ENCODE assay signal across 5 worm cellular contexts in genomic region chrIV:12698880-12699279, ce11.
TF ChIP-seq lines count a peak whose summit lies in the region.

No protein-coding gene starts in this region.

TF ChIP-seq in whole organism, L1 larva, 84 proteins besides CTCF, POLR2A, EP300 and RAD21:
- TF ChIP-seq nhr-71 (tag; optimal IDR thresholded peaks at IDR 0.05; lab: Kevin White, UChicago) (peak; percentile 2), lin-14 (GFP tag; optimal IDR thresholded peaks at IDR 0.05; lab: Kevin White, UChicago) (no peak), zag-1 (tag; optimal IDR thresholded peaks at IDR 0.05; lab: Kevin White, UChicago) (no peak), ces-1 (GFP tag; optimal IDR thresholded peaks at IDR 0.05; lab: Kevin White, UChicago) (no peak), elt-2 (tag; optimal IDR thresholded peaks at IDR 0.05; lab: Kevin White, UChicago) (peak; percentile 67), ceh-8 (GFP tag; optimal IDR thresholded peaks at IDR 0.05; lab: Kevin White, UChicago) (no peak), mef-2 (tag; optimal IDR thresholded peaks at IDR 0.05; lab: Kevin White, UChicago) (no peak)

TF ChIP-seq in whole organism, L2 larva, 48 proteins besides CTCF, POLR2A, EP300 and RAD21:
- TF ChIP-seq lsy-2 (tag; optimal IDR thresholded peaks at IDR 0.05; lab: Kevin White, UChicago) (no peak), fos-1 (tag; optimal IDR thresholded peaks at IDR 0.05; lab: Kevin White, UChicago) (peak; percentile 79), lin-11 (tag; optimal IDR thresholded peaks at IDR 0.05; lab: Kevin White, UChicago) (no peak), F13H6.1 (tag; optimal IDR thresholded peaks at IDR 0.05; lab: Kevin White, UChicago) (peak; percentile 23), blmp-1 (tag; optimal IDR thresholded peaks at IDR 0.05; lab: Kevin White, UChicago; ENCODE audit: insufficient read depth) (no peak), gmeb-1 (tag; optimal IDR thresholded peaks at IDR 0.05; lab: Kevin White, UChicago) (peak; percentile 24), alr-1 (tag; optimal IDR thresholded peaks at IDR 0.05; lab: Kevin White, UChicago) (no peak)
TF ChIP-seq in whole organism, L2 larva: peak in this region for 3.

TF ChIP-seq in whole organism, L3 larva, 47 proteins besides CTCF, POLR2A, EP300 and RAD21:
- TF ChIP-seq hmg-11 (tag; optimal IDR thresholded peaks at IDR 0.05; lab: Kevin White, UChicago), result no peak
- peak; percentile 75 for TF ChIP-seq pqm-1 (tag; optimal IDR thresholded peaks at IDR 0.05; lab: Kevin White, UChicago)
- no peak for TF ChIP-seq nhr-23 (tag; optimal IDR thresholded peaks at IDR 0.05; lab: Kevin White, UChicago)
- TF ChIP-seq unc-62 (GFP tag; optimal IDR thresholded peaks at IDR 0.05; lab: Kevin White, UChicago), result no peak
- TF ChIP-seq nfya-1 (tag; optimal IDR thresholded peaks at IDR 0.05; lab: Kevin White, UChicago; ENCODE audit: insufficient read depth), result no peak
- TF ChIP-seq elt-2 (tag; optimal IDR thresholded peaks at IDR 0.05; lab: Kevin White, UChicago), result peak; percentile 90
- TF ChIP-seq ztf-4 (tag; optimal IDR thresholded peaks at IDR 0.05; lab: Kevin White, UChicago), result no peak
- TF ChIP-seq sea-2 (GFP tag; optimal IDR thresholded peaks at IDR 0.05; lab: Kevin White, UChicago), result no peak
- TF ChIP-seq ztf-11 (tag; optimal IDR thresholded peaks at IDR 0.05; lab: Kevin White, UChicago), result no peak
- no peak for TF ChIP-seq aly-2 (tag; optimal IDR thresholded peaks at IDR 0.05; lab: Kevin White, UChicago)
- no peak for TF ChIP-seq skn-1 (tag; optimal IDR thresholded peaks at IDR 0.05; lab: Kevin White, UChicago)
- no peak for TF ChIP-seq mdl-1 (tag; optimal IDR thresholded peaks at IDR 0.05; lab: Kevin White, UChicago)
- TF ChIP-seq nhr-43 (tag; optimal IDR thresholded peaks at IDR 0.05; lab: Kevin White, UChicago; ENCODE audit: poor library complexity, severe bottlenecking), result no peak
- TF ChIP-seq egl-5 (tag; optimal IDR thresholded peaks at IDR 0.05; lab: Kevin White, UChicago), result no peak
- no peak for TF ChIP-seq nhr-11 (tag; optimal IDR thresholded peaks at IDR 0.05; lab: Kevin White, UChicago)
- TF ChIP-seq R02D3.7 (tag; optimal IDR thresholded peaks at IDR 0.05; lab: Kevin White, UChicago), result no peak
- TF ChIP-seq lin-39 (tag; optimal IDR thresholded peaks at IDR 0.05; lab: Kevin White, UChicago), result no peak
- TF ChIP-seq jun-1 (tag; optimal IDR thresholded peaks at IDR 0.05; lab: Kevin White, UChicago), result peak; percentile 18
TF ChIP-seq in whole organism, L3 larva: peak in this region for 3.

TF ChIP-seq in whole organism, L4 larva, 104 proteins besides CTCF, POLR2A, EP300 and RAD21 (continues in another document):
- TF ChIP-seq spr-3 (GFP tag; optimal IDR thresholded peaks at IDR 0.05; lab: Kevin White, UChicago) (no peak), ZK337.2 (GFP tag; IDR thresholded peaks at IDR 0.05; lab: Robert Waterston, UW) (no peak), duxl-1 (tag; optimal IDR thresholded peaks at IDR 0.05; lab: Kevin White, UChicago; ENCODE audit: poor library complexity) (no peak), nhr-28 (tag; optimal IDR thresholded peaks at IDR 0.05; lab: Kevin White, UChicago) (peak; percentile 38), zip-11 (GFP tag; IDR thresholded peaks at IDR 0.05; lab: Robert Waterston, UW) (no peak), F26F4.8 (GFP tag; conservative IDR thresholded peaks at IDR 0.05; lab: Robert Waterston, UW) (no peak), fos-1 (tag; optimal IDR thresholded peaks at IDR 0.05; lab: Kevin White, UChicago) (no peak), rbr-2 (tag; optimal IDR thresholded peaks at IDR 0.05; lab: Kevin White, UChicago) (no peak), lin-1 (GFP tag; IDR thresholded peaks at IDR 0.05; lab: Robert Waterston, UW) (peak; percentile 60; the same call in 1 of the 2 replicates), sdz-12 (GFP tag; optimal IDR thresholded peaks at IDR 0.05; lab: Kevin White, UChicago) (no peak), lim-7 (GFP tag; IDR thresholded peaks at IDR 0.05; lab: Robert Waterston, UW) (no peak), pqm-1 (tag; optimal IDR thresholded peaks at IDR 0.05; lab: Kevin White, UChicago) (peak; percentile 73), snpc-4 (tag; optimal IDR thresholded peaks at IDR 0.05; lab: Kevin White, UChicago) (no peak), dve-1 (tag; optimal IDR thresholded peaks at IDR 0.05; lab: Kevin White, UChicago; ENCODE audit: insufficient read depth) (peak; percentile 6), ces-1 (GFP tag; optimal IDR thresholded peaks at IDR 0.05; lab: Kevin White, UChicago) (no peak), nhr-76 (tag; optimal IDR thresholded peaks at IDR 0.05; lab: Kevin White, UChicago) (no peak), skn-1 (tag; optimal IDR thresholded peaks at IDR 0.05; lab: Kevin White, UChicago) (no peak), jun-1 (tag; optimal IDR thresholded peaks at IDR 0.05; lab: Kevin White, UChicago) (no peak), pha-4 (GFP tag; IDR thresholded peaks at IDR 0.05; lab: Robert Waterston, UW) (0 out of 2 replicates have a peak, but pooled peaks have one; percentile 12), pha-4 (tag; optimal IDR thresholded peaks at IDR 0.05; lab: Kevin White, UChicago) (no peak), lin-38 (GFP tag; IDR thresholded peaks at IDR 0.05; lab: Robert Waterston, UW) (no peak), D1046.2 (GFP tag; IDR thresholded peaks at IDR 0.05; lab: Robert Waterston, UW) (no peak), lin-39 (tag; optimal IDR thresholded peaks at IDR 0.05; lab: Kevin White, UChicago) (no peak), daf-8 (GFP tag; IDR thresholded peaks at IDR 0.05; lab: Robert Waterston, UW) (no peak), nhr-237 (tag; optimal IDR thresholded peaks at IDR 0.05; lab: Kevin White, UChicago) (no peak), dmd-6 (GFP tag; IDR thresholded peaks at IDR 0.05; lab: Robert Waterston, UW) (peak; percentile 78), F10B5.3 (tag; optimal IDR thresholded peaks at IDR 0.05; lab: Kevin White, UChicago) (no peak), unc-62 (GFP tag; optimal IDR thresholded peaks at IDR 0.05 in 1 of 2; lab: Kevin White, UChicago) (peak in 1 of 2 experiments; percentile 82), unc-62 (tag; optimal IDR thresholded peaks at IDR 0.05; lab: Kevin White, UChicago) (no peak), ctbp-1 (GFP tag; IDR thresholded peaks at IDR 0.05; lab: Robert Waterston, UW) (no peak), ceh-28 (tag; optimal IDR thresholded peaks at IDR 0.05; lab: Kevin White, UChicago) (no peak), nhr-77 (tag; optimal IDR thresholded peaks at IDR 0.05; lab: Kevin White, UChicago) (peak; percentile 55), unc-39 (tag; optimal IDR thresholded peaks at IDR 0.05; lab: Kevin White, UChicago) (no peak)

TF ChIP-seq in whole organism, young adult, 124 proteins besides CTCF, POLR2A, EP300 and RAD21:
- TF ChIP-seq nhr-80 (tag; optimal IDR thresholded peaks at IDR 0.05; lab: Kevin White, UChicago) (peak; percentile 84), cebp-1 (GFP tag; IDR thresholded peaks at IDR 0.05; lab: Robert Waterston, UW) (no peak), cebp-1 (tag; optimal IDR thresholded peaks at IDR 0.05; lab: Kevin White, UChicago) (peak; percentile 3), madf-8 (GFP tag; conservative IDR thresholded peaks at IDR 0.05; lab: Robert Waterston, UW) (no peak), atf-7 (tag; optimal IDR thresholded peaks at IDR 0.05; lab: Kevin White, UChicago) (no peak), ztf-18 (tag; optimal IDR thresholded peaks at IDR 0.05; lab: Kevin White, UChicago) (no peak)
